Worm (Caenorhabditis elegans) whole organism, L4 larva: ENCODE measurements around the gene dach-1.

Source experiments
- F44E2.7 ChIP-seq: fragments of 200-800 bp; sonication (Bioruptor generic); IDR thresholded peaks from 2 replicates; pipeline ENCODE4 v2.1.2; 2022; ENCODE audit warnings: missing genetic modification characterization, missing compliant biosample characterization
- F49E8.2 ChIP-seq: sonication (generic microtip); optimal IDR thresholded peaks from 2 replicates; lab custom pipeline; 2016; ENCODE audit warnings: missing compliant biosample characterization, mild to moderate bottlenecking, missing genetic modification characterization, borderline replicate concordance
- T26A8.4 ChIP-seq: fragments of 200-800 bp; sonication (Bioruptor generic); IDR thresholded peaks from 2 replicates; pipeline ENCODE4 v1.3.6; 2022; ENCODE audit warnings: missing genetic modification characterization, missing compliant biosample characterization
- Y105C5A.15 ChIP-seq: fragments of 200-800 bp; sonication (Bioruptor generic); IDR thresholded peaks from 2 replicates; pipeline ENCODE4 v1.3.6; 2022; ENCODE audit warnings: missing genetic modification characterization, missing compliant biosample characterization
- Y75B8A.6 ChIP-seq: fragments of 200-800 bp; sonication (Bioruptor generic); IDR thresholded peaks from 2 replicates; pipeline ENCODE4 v1.3.6; 2022; ENCODE audit warnings: missing genetic modification reagents, missing genetic modification characterization, missing compliant biosample characterization
- aha-1 ChIP-seq: fragments of 150-350 bp; peaks from one replicate; lab custom pipeline; 2014; ENCODE audit warnings: missing biosample characterization, missing genetic modification characterization
- aly-2 ChIP-seq: sonication (generic microtip); optimal IDR thresholded peaks from 2 replicates; lab custom pipeline; 2018; ENCODE audit warnings: missing biosample characterization, missing genetic modification characterization
- ama-1 ChIP-seq: fragments of 150-350 bp; optimal IDR thresholded peaks from 2 replicates; lab custom pipeline; 2014; ENCODE audit warnings: inconsistent platforms, mixed read lengths
- ceh-20 ChIP-seq: fragments of 200-800 bp; sonication (Bioruptor generic); IDR thresholded peaks from 2 replicates; pipeline ENCODE4 v1.3.6; 2022; ENCODE audit warnings: missing genetic modification reagents, missing genetic modification characterization, missing compliant biosample characterization
- ceh-28 ChIP-seq: fragments of 150-350 bp; optimal IDR thresholded peaks from 2 replicates; lab custom pipeline; 2014; ENCODE audit warnings: missing biosample characterization, missing genetic modification reagents, missing genetic modification characterization
- daf-12 ChIP-seq: fragments of 150-350 bp; optimal IDR thresholded peaks from 2 replicates; lab custom pipeline; 2014; ENCODE audit warnings: missing biosample characterization, missing genetic modification reagents, missing genetic modification characterization
- daf-16 ChIP-seq, 3 experiments: sonication (generic microtip); optimal IDR thresholded peaks; 2 replicates each; lab custom pipeline; 2016 to 2017; ENCODE audit warnings: missing genetic modification characterization in 3 of 3, missing genetic modification reagents in 3 of 3, mild to moderate bottlenecking in 2 of 3, missing compliant biosample characterization in 2 of 3, missing biosample characterization in 1 of 3, moderate library complexity in 1 of 3
- daf-8 ChIP-seq: fragments of 200-800 bp; sonication (Bioruptor generic); IDR thresholded peaks from 2 replicates; pipeline ENCODE4 v1.3.6; 2022; ENCODE audit warnings: missing genetic modification characterization, missing compliant biosample characterization
- dmd-9 ChIP-seq: fragments of 200-800 bp; sonication (Bioruptor generic); IDR thresholded peaks from 2 replicates; pipeline ENCODE4 v1.3.6; 2022; ENCODE audit warnings: missing genetic modification reagents, missing genetic modification characterization, missing compliant biosample characterization
- duxl-1 ChIP-seq: sonication (generic microtip); optimal IDR thresholded peaks from 2 replicates; lab custom pipeline; 2016; ENCODE audit warnings: mild to moderate bottlenecking, missing genetic modification characterization, moderate library complexity, missing compliant biosample characterization; ENCODE audit not compliant: poor library complexity
- dve-1 ChIP-seq: sonication (generic microtip); optimal IDR thresholded peaks from 2 replicates; lab custom pipeline; 2017; ENCODE audit warnings: antibody characterized with exemption, mild to moderate bottlenecking, missing genetic modification characterization, missing compliant biosample characterization; ENCODE audit not compliant: insufficient read depth
- fkh-10 ChIP-seq: fragments of 150-350 bp; optimal IDR thresholded peaks from 2 replicates; lab custom pipeline; 2014; ENCODE audit warnings: missing biosample characterization, missing genetic modification reagents, missing genetic modification characterization
- hif-1 ChIP-seq, 2 experiments: sonication (generic microtip); optimal IDR thresholded peaks; 2 replicates each; lab custom pipeline; 2016 to 2017; ENCODE audit warnings: missing compliant biosample characterization in 2 of 2, missing genetic modification characterization in 2 of 2, missing genetic modification reagents in 2 of 2, missing genotype in 2 of 2, mild to moderate bottlenecking in 1 of 2
- hlh-11 ChIP-seq: fragments of 200-800 bp; sonication (Bioruptor generic); optimal IDR thresholded peaks from 2 replicates; lab custom pipeline; 2018; ENCODE audit warnings: mild to moderate bottlenecking, missing genetic modification characterization, missing compliant biosample characterization
- hlh-30 ChIP-seq: sonication (generic microtip); optimal IDR thresholded peaks from 2 replicates; lab custom pipeline; 2017; ENCODE audit warnings: antibody characterized with exemption, mild to moderate bottlenecking, missing genetic modification characterization, missing compliant biosample characterization; ENCODE audit not compliant: insufficient read depth
- lin-29 ChIP-seq: fragments of 200-800 bp; sonication (Bioruptor generic); IDR thresholded peaks from 2 replicates; pipeline ENCODE4 v1.3.6; 2022; ENCODE audit warnings: missing genetic modification reagents, missing genetic modification characterization, missing compliant biosample characterization
- lin-39 ChIP-seq: fragments of 150-350 bp; optimal IDR thresholded peaks from 2 replicates; lab custom pipeline; 2014; ENCODE audit warnings: missing biosample characterization, missing genetic modification reagents, missing genetic modification characterization
- lir-3 ChIP-seq: sonication (generic microtip); optimal IDR thresholded peaks from 2 replicates; lab custom pipeline; 2016; ENCODE audit warnings: mild to moderate bottlenecking, missing genetic modification characterization, missing compliant biosample characterization
- madf-5 ChIP-seq, 2 experiments: fragments of 200-800 bp; sonication (Bioruptor generic); IDR thresholded peaks; 2 replicates each; pipeline ENCODE4 v1.3.6; 2022; ENCODE audit warnings: missing compliant biosample characterization in 2 of 2, missing genetic modification characterization in 2 of 2
- madf-9 ChIP-seq: fragments of 200-800 bp; sonication (Bioruptor generic); conservative IDR thresholded peaks from 2 replicates; pipeline ENCODE4 v1.3.6; 2022; ENCODE audit warnings: missing genetic modification reagents, missing genetic modification characterization, missing compliant biosample characterization
- nhr-111 ChIP-seq: fragments of 200-800 bp; sonication (Bioruptor generic); optimal IDR thresholded peaks from 2 replicates; lab custom pipeline; 2018; ENCODE audit warnings: mild to moderate bottlenecking, missing genetic modification characterization, missing compliant biosample characterization
- nhr-28 ChIP-seq: fragments of 150-350 bp; optimal IDR thresholded peaks from 2 replicates; lab custom pipeline; 2014; ENCODE audit warnings: missing biosample characterization, missing genetic modification characterization
- nhr-76 ChIP-seq: fragments of 150-350 bp; optimal IDR thresholded peaks from 2 replicates; lab custom pipeline; 2014; ENCODE audit warnings: missing biosample characterization, missing genetic modification characterization
- nhr-77 ChIP-seq: fragments of 150-350 bp; optimal IDR thresholded peaks from 2 replicates; lab custom pipeline; 2014; ENCODE audit warnings: missing biosample characterization, missing genetic modification characterization
- pqm-1 ChIP-seq: sonication (generic microtip); optimal IDR thresholded peaks from 2 replicates; lab custom pipeline; 2017; ENCODE audit warnings: missing biosample characterization, missing genetic modification characterization
- set-16 ChIP-seq: fragments of 200-800 bp; sonication (Bioruptor generic); IDR thresholded peaks from 2 replicates; pipeline ENCODE4 v1.3.6; 2022; ENCODE audit warnings: missing genetic modification reagents, missing genetic modification characterization, missing compliant biosample characterization
- skn-1 ChIP-seq: fragments of 150-350 bp; optimal IDR thresholded peaks from 2 replicates; lab custom pipeline; 2014; ENCODE audit warnings: missing biosample characterization, missing genetic modification characterization
- spr-3 ChIP-seq: fragments of 200-800 bp; sonication (Bioruptor generic); optimal IDR thresholded peaks from 2 replicates; lab custom pipeline; 2018; ENCODE audit warnings: mild to moderate bottlenecking, missing genetic modification characterization, missing compliant biosample characterization
- unc-62 ChIP-seq, 3 experiments: fragments of 150-350 bp in 1 of 3; sonication (generic microtip); optimal IDR thresholded peaks in 2 of 3; peaks in 1 of 3; 1 replicate in 1 of 3; 2 replicates in 2 of 3; lab custom pipeline; 2014 to 2017; ENCODE audit warnings: missing biosample characterization in 3 of 3, missing genetic modification characterization in 3 of 3, missing genetic modification reagents in 3 of 3, missing genotype in 1 of 3
- zfp-2 ChIP-seq: sonication (generic microtip); optimal IDR thresholded peaks from 2 replicates; lab custom pipeline; 2016; ENCODE audit warnings: mild to moderate bottlenecking, missing genetic modification characterization, missing compliant biosample characterization
- zfp-3 ChIP-seq: fragments of 200-800 bp; sonication (Bioruptor generic); conservative IDR thresholded peaks from 2 replicates; pipeline ENCODE4 v1.3.6; 2022; ENCODE audit warnings: missing genetic modification reagents, missing genetic modification characterization, missing compliant biosample characterization

The dach-1 gene

ce11 chrV:3949723-3950122, at the start of gene dach-1:
Gene dach-1, plus strand, starts transcription at chrV:3950023.
- TF ChIP-seq dmd-9 (GFP tag; lab: Robert Waterston, UW): no peak
- TF ChIP-seq ceh-28 (tag; lab: Kevin White, UChicago): no peak
- no peak for TF ChIP-seq dve-1 (tag; lab: Kevin White, UChicago)
- peak; percentile 65 for TF ChIP-seq aha-1 (tag; lab: Kevin White, UChicago)
- TF ChIP-seq madf-9 (GFP tag; lab: Robert Waterston, UW): no peak
- no peak for TF ChIP-seq Y75B8A.6 (GFP tag; lab: Robert Waterston, UW)
- TF ChIP-seq spr-3 (GFP tag; lab: Kevin White, UChicago): no peak
- no peak for TF ChIP-seq Y105C5A.15
- no peak for TF ChIP-seq ceh-20 (GFP tag; lab: Robert Waterston, UW)
- TF ChIP-seq nhr-111 (GFP tag; lab: Kevin White, UChicago): no peak
- TF ChIP-seq pqm-1 (tag; lab: Kevin White, UChicago): no peak
- TF ChIP-seq daf-12 (tag; lab: Kevin White, UChicago): no peak
- TF ChIP-seq daf-16 (GFP tag; optimal IDR thresholded peaks at IDR 0.05; lab: Kevin White, UChicago): no peak
- TF ChIP-seq daf-16 (tag; optimal IDR thresholded peaks at IDR 0.05; lab: Kevin White, UChicago): peak; percentile 66

ce11 chrV:3900102-3900501, 49.7 kb upstream of the dach-1 start, which contains the start of gene irld-22:
Gene irld-22, minus strand, starts transcription at chrV:3900202.
- no peak for TF ChIP-seq lir-3 (tag; lab: Kevin White, UChicago)
- TF ChIP-seq lin-39 (tag; lab: Kevin White, UChicago): no peak
- no peak for TF ChIP-seq daf-8
- TF ChIP-seq T26A8.4 (GFP tag; lab: Robert Waterston, UW): no peak
- no peak for TF ChIP-seq Y75B8A.6 (GFP tag; lab: Robert Waterston, UW)
- TF ChIP-seq zfp-3 (GFP tag; lab: Robert Waterston, UW): no peak
- TF ChIP-seq zfp-2 (tag; lab: Kevin White, UChicago): no peak

- TF ChIP-seq hif-1 (tag; optimal IDR thresholded peaks at IDR 0.05; lab: Kevin White, UChicago): no peak
- no peak for TF ChIP-seq nhr-28
Measured at ce11 chrV:3902458-3903157, 47.2 kb upstream of the dach-1 start, which contains the start of the genes str-229 and srh-190. Gene str-229, minus strand, starts transcription at chrV:3902558. Gene srh-190, plus strand, starts transcription at chrV:3903107.

- peak in 1 of 2 experiments; percentile 93 for TF ChIP-seq unc-62 (GFP tag; optimal IDR thresholded peaks at IDR 0.05 in 1 of 2; lab: Kevin White, UChicago)
- TF ChIP-seq unc-62 (tag; optimal IDR thresholded peaks at IDR 0.05; lab: Kevin White, UChicago): no peak
- no peak for TF ChIP-seq set-16 (GFP tag; lab: Robert Waterston, UW)
Measured at ce11 chrV:3903424-3903823, 46.4 kb upstream of the dach-1 start.

- TF ChIP-seq ama-1 (lab: Kevin White, UChicago): no peak
- TF ChIP-seq aly-2 (tag; lab: Kevin White, UChicago): no peak
- TF ChIP-seq ceh-28 (tag; lab: Kevin White, UChicago): no peak
- TF ChIP-seq madf-9 (GFP tag; lab: Robert Waterston, UW): no peak
- TF ChIP-seq hlh-11 (tag; lab: Kevin White, UChicago): no peak
- TF ChIP-seq F49E8.2: no peak
- no peak for TF ChIP-seq nhr-76 (tag; lab: Kevin White, UChicago)
- no peak for TF ChIP-seq fkh-10 (GFP tag; lab: Kevin White, UChicago)
- TF ChIP-seq hlh-30 (tag; lab: Kevin White, UChicago): no peak
- TF ChIP-seq nhr-28: peak; percentile 0
- TF ChIP-seq skn-1 (tag; lab: Kevin White, UChicago): no peak
- TF ChIP-seq duxl-1 (tag; lab: Kevin White, UChicago): peak; percentile 81
- TF ChIP-seq lin-39 (tag; lab: Kevin White, UChicago): no peak
- TF ChIP-seq lin-29 (GFP tag; lab: Robert Waterston, UW): no peak
- no peak for TF ChIP-seq madf-5 (GFP tag; IDR thresholded peaks at IDR 0.05; lab: Robert Waterston, UW)
- TF ChIP-seq nhr-77 (tag; lab: Kevin White, UChicago): no peak
- no peak for TF ChIP-seq F44E2.7 (GFP tag; lab: Robert Waterston, UW)
- no peak for TF ChIP-seq zfp-2 (tag; lab: Kevin White, UChicago)
- peak; percentile 3 for TF ChIP-seq pqm-1 (tag; lab: Kevin White, UChicago)
- TF ChIP-seq aha-1 (tag; lab: Kevin White, UChicago): no peak
Measured at ce11 chrV:3905841-3906240, 44.0 kb upstream of the dach-1 start, which contains the start of gene nhr-156. Gene nhr-156, plus strand, starts transcription at chrV:3906106.
